Worm (Caenorhabditis elegans): ENCODE results near the gene glb-32.

The glb-32 gene

ce11 chrV:5053335-5053734 is 36.0 kb downstream of the glb-32 start, which contains the start of gene cwp-4:
TSS of gene cwp-4 (plus strand) at chrV:5053635.
- TF ChIP-seq ama-1 (optimal IDR thresholded peaks at IDR 0.05) (no peak), tbx-37 (GFP tag; conservative IDR thresholded peaks at IDR 0.05) (no peak), hmg-4 (GFP tag; optimal IDR thresholded peaks at IDR 0.05) (no peak), flt-1 (GFP tag; IDR thresholded peaks at IDR 0.05) (no peak), F13C5.2 (tag; optimal IDR thresholded peaks at IDR 0.05) (no peak), hmbx-1 (tag; optimal IDR thresholded peaks at IDR 0.05) (no peak), ceh-13 (GFP tag; optimal IDR thresholded peaks at IDR 0.05) (no peak), aly-1 (tag; optimal IDR thresholded peaks at IDR 0.05) (no peak), tbx-11 (GFP tag; IDR thresholded peaks at IDR 0.05) (no peak), hnd-1 (tag; optimal IDR thresholded peaks at IDR 0.05) (no peak), pes-1 (GFP tag; IDR thresholded peaks at IDR 0.05) (no peak), ets-7 (tag; optimal IDR thresholded peaks at IDR 0.05) (no peak), B0310.2 (tag; optimal IDR thresholded peaks at IDR 0.05) (no peak), scrt-1 (GFP tag; IDR thresholded peaks at IDR 0.05) (no peak), sea-1 (GFP tag; conservative IDR thresholded peaks at IDR 0.05) (no peak), ceh-36 (tag; optimal IDR thresholded peaks at IDR 0.05) (no peak), tra-4 (tag; optimal IDR thresholded peaks at IDR 0.05) (no peak)

- TF ChIP-seq flt-1 (GFP tag; IDR thresholded peaks at IDR 0.05) (no peak), aly-1 (tag; optimal IDR thresholded peaks at IDR 0.05) (no peak)
Observed at ce11 chrV:5052233-5052632, 37.1 kb downstream of the glb-32 start, which contains the start of gene K11D12.12. TSS of gene K11D12.12 (plus strand) at chrV:5052261.

DNA sequence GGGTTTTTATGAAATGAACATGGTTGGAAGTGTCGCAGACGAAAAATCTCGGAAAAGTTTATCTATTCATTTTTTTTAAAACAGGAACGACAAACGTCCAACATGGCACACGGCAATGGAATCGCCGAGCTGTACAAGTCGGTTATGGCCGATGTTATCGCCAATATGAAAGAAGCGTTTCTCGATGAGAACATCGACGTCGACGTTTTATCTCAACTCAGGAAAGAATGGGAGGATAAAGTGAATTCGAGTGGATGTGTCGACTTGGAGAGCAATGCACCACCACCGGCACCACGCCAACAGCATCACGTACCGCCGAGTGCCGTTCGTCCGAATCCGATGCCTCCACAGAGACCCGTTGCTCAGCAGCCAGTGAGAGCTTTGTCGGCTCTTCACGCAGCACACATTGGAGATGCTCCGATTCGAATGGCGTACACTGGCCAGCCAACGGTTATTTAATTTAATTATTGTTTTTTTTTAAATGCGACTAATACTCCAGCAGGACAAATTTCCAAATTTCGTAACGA is 39.2 kb downstream of the glb-32 start:
- no peak for TF ChIP-seq ets-7 (tag; optimal IDR thresholded peaks at IDR 0.05)
- TF ChIP-seq B0310.2 (tag; optimal IDR thresholded peaks at IDR 0.05) = no peak
- TF ChIP-seq flt-1 (GFP tag; IDR thresholded peaks at IDR 0.05) = no peak
- no peak for TF ChIP-seq pes-1 (GFP tag; IDR thresholded peaks at IDR 0.05)
- no peak for TF ChIP-seq hnd-1 (tag; optimal IDR thresholded peaks at IDR 0.05)
- TF ChIP-seq hmg-4 (GFP tag; optimal IDR thresholded peaks at IDR 0.05) = no peak
- TF ChIP-seq tbx-37 (GFP tag; conservative IDR thresholded peaks at IDR 0.05) = no peak
- no peak for TF ChIP-seq hmbx-1 (tag; optimal IDR thresholded peaks at IDR 0.05)
- no peak for TF ChIP-seq ceh-13 (GFP tag; optimal IDR thresholded peaks at IDR 0.05)
- no peak for TF ChIP-seq tra-4 (tag; optimal IDR thresholded peaks at IDR 0.05)
- TF ChIP-seq tbx-11 (GFP tag; IDR thresholded peaks at IDR 0.05) = no peak
- no peak for TF ChIP-seq scrt-1 (GFP tag; IDR thresholded peaks at IDR 0.05)
- TF ChIP-seq sea-1 (GFP tag; conservative IDR thresholded peaks at IDR 0.05) = no peak
- no peak for TF ChIP-seq ama-1 (optimal IDR thresholded peaks at IDR 0.05)
- TF ChIP-seq aly-1 (tag; optimal IDR thresholded peaks at IDR 0.05) = no peak
- no peak for TF ChIP-seq ceh-36 (tag; optimal IDR thresholded peaks at IDR 0.05)
- TF ChIP-seq F13C5.2 (tag; optimal IDR thresholded peaks at IDR 0.05) = no peak

- TF ChIP-seq ceh-13 (GFP tag; optimal IDR thresholded peaks at IDR 0.05) (no peak), hmbx-1 (tag; optimal IDR thresholded peaks at IDR 0.05) (no peak), F13C5.2 (tag; optimal IDR thresholded peaks at IDR 0.05) (peak; percentile 71), tbx-11 (GFP tag; IDR thresholded peaks at IDR 0.05) (no peak), flt-1 (GFP tag; IDR thresholded peaks at IDR 0.05) (0 out of 2 replicates have a peak, but pooled peaks have one; percentile 20), sea-1 (GFP tag; conservative IDR thresholded peaks at IDR 0.05) (no peak), B0310.2 (tag; optimal IDR thresholded peaks at IDR 0.05) (no peak), pes-1 (GFP tag; IDR thresholded peaks at IDR 0.05) (0 out of 2 replicates have a peak, but pooled peaks have one; percentile 32), tbx-37 (GFP tag; conservative IDR thresholded peaks at IDR 0.05) (no peak), hnd-1 (tag; optimal IDR thresholded peaks at IDR 0.05) (no peak), hmg-4 (GFP tag; optimal IDR thresholded peaks at IDR 0.05) (peak; percentile 15), ceh-36 (tag; optimal IDR thresholded peaks at IDR 0.05) (no peak), ama-1 (optimal IDR thresholded peaks at IDR 0.05) (no peak), tra-4 (tag; optimal IDR thresholded peaks at IDR 0.05) (no peak), scrt-1 (GFP tag; IDR thresholded peaks at IDR 0.05) (peak; percentile 85), aly-1 (tag; optimal IDR thresholded peaks at IDR 0.05) (no peak), ets-7 (tag; optimal IDR thresholded peaks at IDR 0.05) (no peak)
Observed at ce11 chrV:5049333-5049942, 39.9 kb downstream of the glb-32 start, which contains the start of the genes pqn-51 and K11D12.14. TSS of gene pqn-51 (plus strand) at chrV:5049607. TSS of gene K11D12.14 (plus strand) at chrV:5049636.

- peak; percentile 42; the same call in 1 of the 2 replicates for TF ChIP-seq pes-1 (GFP tag; IDR thresholded peaks at IDR 0.05)
- peak; percentile 88 for TF ChIP-seq scrt-1 (GFP tag; IDR thresholded peaks at IDR 0.05)
- peak; percentile 69; the same call in 1 of the 2 replicates for TF ChIP-seq sea-1 (GFP tag; conservative IDR thresholded peaks at IDR 0.05)
Observed at ce11 chrV:5047230-5047629, 42.1 kb downstream of the glb-32 start.

DNA sequence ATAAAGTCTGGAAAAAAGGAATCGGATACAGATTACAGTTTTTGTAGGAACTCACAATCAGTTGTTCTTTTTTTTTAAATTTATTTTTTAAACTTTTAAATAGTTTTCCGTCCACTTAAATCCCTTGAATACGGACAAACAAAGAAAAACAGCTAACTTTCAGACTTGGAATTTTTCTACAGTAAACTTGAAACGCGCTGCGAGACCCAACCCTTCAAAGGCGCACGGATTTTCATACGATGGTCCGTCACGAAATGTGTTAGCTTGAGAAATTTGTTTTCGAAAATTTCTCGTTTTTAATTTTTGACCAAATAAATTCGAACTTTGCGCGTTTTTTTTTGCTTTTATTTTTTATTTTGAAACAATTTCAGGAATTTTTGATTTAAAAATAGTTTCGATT is 42.8 kb downstream of the glb-32 start:
- TF ChIP-seq ceh-13 (GFP tag; optimal IDR thresholded peaks at IDR 0.05) = no peak
- no peak for TF ChIP-seq pes-1 (GFP tag; IDR thresholded peaks at IDR 0.05)
- no peak for TF ChIP-seq hmg-4 (GFP tag; optimal IDR thresholded peaks at IDR 0.05)
- TF ChIP-seq sea-1 (GFP tag; conservative IDR thresholded peaks at IDR 0.05) = no peak

DNA sequence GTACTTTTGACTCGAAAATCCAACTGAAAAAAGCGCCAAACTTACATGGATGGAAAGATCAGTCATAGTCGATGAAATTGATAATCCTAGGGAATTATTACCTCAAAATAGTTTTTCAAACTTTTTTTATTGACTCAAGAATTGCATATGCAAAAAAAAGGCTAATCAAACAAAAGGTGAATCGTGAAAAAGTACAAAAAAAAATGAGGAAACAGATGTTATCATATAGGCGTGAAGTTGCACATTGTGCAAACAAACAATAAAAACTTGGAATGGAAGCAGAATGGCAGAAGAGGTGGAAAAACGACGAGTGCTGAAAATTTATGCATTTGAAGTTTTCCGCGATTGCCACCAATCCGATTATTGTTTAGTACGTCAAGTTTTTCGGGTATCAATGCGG is 43.2 kb downstream of the glb-32 start, which contains the start of gene exc-14:
TSS of gene exc-14 (minus strand) at position 101 of the 400 bp plus-strand sequence.
- TF ChIP-seq hnd-1 (tag; optimal IDR thresholded peaks at IDR 0.05) (no peak), ceh-36 (tag; optimal IDR thresholded peaks at IDR 0.05) (no peak), sea-1 (GFP tag; conservative IDR thresholded peaks at IDR 0.05) (no peak), F13C5.2 (tag; optimal IDR thresholded peaks at IDR 0.05) (no peak), B0310.2 (tag; optimal IDR thresholded peaks at IDR 0.05) (no peak), hmg-4 (GFP tag; optimal IDR thresholded peaks at IDR 0.05) (no peak), ama-1 (optimal IDR thresholded peaks at IDR 0.05) (no peak), hmbx-1 (tag; optimal IDR thresholded peaks at IDR 0.05) (no peak), tbx-37 (GFP tag; conservative IDR thresholded peaks at IDR 0.05) (no peak)
